Fruit fly (Drosophila melanogaster) S2 (cell line): ENCODE measurements around the gene SLIRP2.

Experiments
- CG8478 ChIP-seq: fragments of >200 bp; optimal IDR thresholded peaks from 2 replicates; lab custom pipeline; 2018
- CTCF ChIP-seq, 2 experiments: fragments of >200 bp; optimal IDR thresholded peaks; 2 replicates each; lab custom pipeline; 2018

SLIRP2 gene

dm6 chr3R:8650741-8651140 is at the start of gene SLIRP2, which contains the start of gene Mkk4:
SLIRP2 (plus strand) TSS chr3R:8651084.
Mkk4 (minus strand) TSS chr3R:8650796.
- no peak for TF ChIP-seq CG8478 (lab: Kevin White, UChicago)

- TF ChIP-seq CTCF (optimal IDR thresholded peaks at IDR 0.05; lab: Kevin White, UChicago), result no peak
- no peak for TF ChIP-seq CG8478 (lab: Kevin White, UChicago)
Measured at dm6 chr3R:8616149-8616548, 34.7 kb upstream of the SLIRP2 start.

- TF ChIP-seq CG8478 (lab: Kevin White, UChicago), result no peak
- TF ChIP-seq CTCF (optimal IDR thresholded peaks at IDR 0.05; lab: Kevin White, UChicago), result no peak
Measured at dm6 chr3R:8619089-8619488, 31.8 kb upstream of the SLIRP2 start.

dm6 chr3R:8620737-8621136 is 30.1 kb upstream of the SLIRP2 start:
- TF ChIP-seq CTCF (optimal IDR thresholded peaks at IDR 0.05; lab: Kevin White, UChicago) (no peak), CG8478 (lab: Kevin White, UChicago) (no peak)

- TF ChIP-seq CTCF (optimal IDR thresholded peaks at IDR 0.05; lab: Kevin White, UChicago) (no peak), CG8478 (lab: Kevin White, UChicago) (no peak)
Measured at dm6 chr3R:8635778-8636177, 15.1 kb upstream of the SLIRP2 start, which contains the start of gene Or85e. Or85e (minus strand) TSS chr3R:8635878.

- TF ChIP-seq CG8478 (lab: Kevin White, UChicago), result no peak
- TF ChIP-seq CTCF (optimal IDR thresholded peaks at IDR 0.05; lab: Kevin White, UChicago), result no peak
Measured at dm6 chr3R:8638629-8639028, 12.3 kb upstream of the SLIRP2 start.

- TF ChIP-seq CTCF (optimal IDR thresholded peaks at IDR 0.05; lab: Kevin White, UChicago), result no peak
- no peak for TF ChIP-seq CG8478 (lab: Kevin White, UChicago)
Measured at dm6 chr3R:8642376-8642966, 8.4 kb upstream of the SLIRP2 start.

- TF ChIP-seq CTCF (optimal IDR thresholded peaks at IDR 0.05; lab: Kevin White, UChicago), result no peak
- TF ChIP-seq CG8478 (lab: Kevin White, UChicago), result no peak
Measured at dm6 chr3R:8645580-8646220, 5.2 kb upstream of the SLIRP2 start, which contains the start of gene Cyp313b1. Cyp313b1 (minus strand) TSS chr3R:8645650.

- TF ChIP-seq CTCF (optimal IDR thresholded peaks at IDR 0.05; lab: Kevin White, UChicago), result no peak
- TF ChIP-seq CG8478 (lab: Kevin White, UChicago), result no peak
Measured at dm6 chr3R:8652731-8653130, 1.8 kb downstream of the SLIRP2 start, which contains the start of the genes Sys1 and Dhod. Sys1 (plus strand) TSS chr3R:8652821. Dhod (minus strand) TSS chr3R:8652916.

- TF ChIP-seq CTCF (optimal IDR thresholded peaks at IDR 0.05; lab: Kevin White, UChicago), result no peak
- TF ChIP-seq CG8478 (lab: Kevin White, UChicago), result no peak
Measured at dm6 chr3R:8654058-8654457, 3.2 kb downstream of the SLIRP2 start.

dm6 chr3R:8654666-8655065 is 3.8 kb downstream of the SLIRP2 start, which contains the start of gene CG42489:
CG42489 (minus strand) TSS chr3R:8654766.
- TF ChIP-seq CG8478 (lab: Kevin White, UChicago) (no peak), CTCF (optimal IDR thresholded peaks at IDR 0.05; lab: Kevin White, UChicago) (no peak)

dm6 chr3R:8658688-8659087 is 7.8 kb downstream of the SLIRP2 start:
- TF ChIP-seq CG8478 (lab: Kevin White, UChicago) (no peak), CTCF (optimal IDR thresholded peaks at IDR 0.05; lab: Kevin White, UChicago) (no peak)

- TF ChIP-seq CG8478 (lab: Kevin White, UChicago) (no peak), CTCF (optimal IDR thresholded peaks at IDR 0.05; lab: Kevin White, UChicago) (no peak)
Measured at dm6 chr3R:8659200-8659897, 8.5 kb downstream of the SLIRP2 start.

dm6 chr3R:8659907-8660660 is 9.2 kb downstream of the SLIRP2 start:
- TF ChIP-seq CG8478 (lab: Kevin White, UChicago) (no peak), CTCF (optimal IDR thresholded peaks at IDR 0.05; lab: Kevin White, UChicago) (peak; percentile 71 to 72)
